Worm (Caenorhabditis elegans): ENCODE results near the gene K06H7.7.

The K06H7.7 gene

DNA sequence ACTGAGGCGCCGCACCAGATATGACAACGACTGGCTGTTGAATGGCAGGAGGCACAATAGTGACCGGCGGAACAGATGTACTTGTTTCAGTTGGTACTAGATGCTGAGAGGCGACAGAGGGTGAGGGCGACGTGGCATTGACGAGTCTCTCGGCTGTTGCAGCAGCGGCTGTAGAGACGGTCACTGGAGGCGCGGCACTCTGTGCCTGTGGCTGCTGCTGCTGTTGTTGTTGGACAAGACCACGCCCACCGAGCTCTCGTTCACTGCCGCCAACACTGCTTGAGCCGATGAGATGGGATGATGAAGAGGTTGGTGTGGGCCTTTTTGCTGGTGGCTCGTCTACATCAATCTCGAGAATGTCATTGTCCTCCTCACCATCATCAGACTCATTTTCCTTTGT lies 31.9 kb upstream of the K06H7.7 start:
- TF ChIP-seq klf-2 (GFP tag; conservative IDR thresholded peaks at IDR 0.05) (no peak), ref-1 (GFP tag; conservative IDR thresholded peaks at IDR 0.05) (no peak), ztf-23 (GFP tag; IDR thresholded peaks at IDR 0.05) (no peak), cog-1 (tag; optimal IDR thresholded peaks at IDR 0.05) (no peak), med-1 (GFP tag; optimal IDR thresholded peaks at IDR 0.05; ENCODE audit: insufficient read depth) (no peak), ztf-29 (GFP tag; IDR thresholded peaks at IDR 0.05) (no peak), tab-1 (GFP tag; IDR thresholded peaks at IDR 0.05) (no peak), flt-1 (GFP tag; IDR thresholded peaks at IDR 0.05) (no peak), T22C8.4 (GFP tag; IDR thresholded peaks at IDR 0.05) (no peak)

DNA sequence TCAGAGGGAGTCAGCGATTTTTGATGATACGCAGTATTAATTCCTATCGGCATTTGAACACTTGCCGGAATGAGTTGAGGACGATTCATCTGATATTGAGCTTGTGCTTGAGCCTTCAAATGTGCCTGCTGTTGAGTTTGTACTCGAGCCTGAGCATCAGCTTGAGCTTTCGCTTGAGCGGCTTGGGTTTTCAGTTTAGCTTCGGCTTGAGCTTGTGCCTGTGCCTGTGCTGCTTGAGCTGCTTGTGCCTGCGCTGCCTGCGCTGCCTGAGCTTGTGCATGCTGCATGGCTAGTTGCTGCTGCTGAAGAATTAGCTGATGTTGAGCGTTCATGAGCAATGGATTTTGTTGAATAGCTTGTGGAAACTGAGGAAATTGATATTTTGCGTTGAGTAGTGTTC lies 30.6 kb upstream of the K06H7.7 start:
- TF ChIP-seq T22C8.4 (GFP tag; IDR thresholded peaks at IDR 0.05) = no peak
- TF ChIP-seq ztf-29 (GFP tag; IDR thresholded peaks at IDR 0.05) = no peak
- no peak for TF ChIP-seq ztf-23 (GFP tag; IDR thresholded peaks at IDR 0.05)
- no peak for TF ChIP-seq klf-2 (GFP tag; conservative IDR thresholded peaks at IDR 0.05)
- no peak for TF ChIP-seq tab-1 (GFP tag; IDR thresholded peaks at IDR 0.05)
- no peak for TF ChIP-seq flt-1 (GFP tag; IDR thresholded peaks at IDR 0.05)
- TF ChIP-seq ref-1 (GFP tag; conservative IDR thresholded peaks at IDR 0.05) = no peak
- TF ChIP-seq med-1 (GFP tag; optimal IDR thresholded peaks at IDR 0.05; ENCODE audit: insufficient read depth) = no peak
- TF ChIP-seq cog-1 (tag; optimal IDR thresholded peaks at IDR 0.05) = no peak

DNA sequence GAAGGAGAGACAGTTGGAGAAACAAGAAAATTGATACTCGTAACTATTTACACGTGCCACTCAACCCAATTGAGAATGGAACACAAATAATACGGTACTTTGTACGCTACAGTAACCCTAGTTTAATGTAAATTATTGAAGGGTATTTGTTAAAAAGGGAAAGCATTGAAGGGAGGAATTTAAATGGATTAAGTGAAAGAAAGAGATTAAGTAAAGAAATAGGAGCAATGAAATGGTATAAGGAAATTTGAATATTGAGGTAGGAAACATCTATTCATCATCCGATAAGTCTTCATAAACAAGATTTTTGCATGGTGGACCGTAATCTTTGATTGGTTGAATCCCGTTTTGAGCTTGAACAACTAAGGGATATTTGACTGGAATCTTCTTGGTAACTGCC lies 26.1 kb upstream of the K06H7.7 start:
- TF ChIP-seq ztf-23 (GFP tag; IDR thresholded peaks at IDR 0.05) = no peak
- no peak for TF ChIP-seq med-1 (GFP tag; optimal IDR thresholded peaks at IDR 0.05; ENCODE audit: insufficient read depth)
- no peak for TF ChIP-seq ref-1 (GFP tag; conservative IDR thresholded peaks at IDR 0.05)
- no peak for TF ChIP-seq tab-1 (GFP tag; IDR thresholded peaks at IDR 0.05)
- TF ChIP-seq cog-1 (tag; optimal IDR thresholded peaks at IDR 0.05) = no peak
- no peak for TF ChIP-seq klf-2 (GFP tag; conservative IDR thresholded peaks at IDR 0.05)
- TF ChIP-seq ztf-29 (GFP tag; IDR thresholded peaks at IDR 0.05) = no peak
- TF ChIP-seq T22C8.4 (GFP tag; IDR thresholded peaks at IDR 0.05) = no peak
- TF ChIP-seq flt-1 (GFP tag; IDR thresholded peaks at IDR 0.05) = no peak

DNA sequence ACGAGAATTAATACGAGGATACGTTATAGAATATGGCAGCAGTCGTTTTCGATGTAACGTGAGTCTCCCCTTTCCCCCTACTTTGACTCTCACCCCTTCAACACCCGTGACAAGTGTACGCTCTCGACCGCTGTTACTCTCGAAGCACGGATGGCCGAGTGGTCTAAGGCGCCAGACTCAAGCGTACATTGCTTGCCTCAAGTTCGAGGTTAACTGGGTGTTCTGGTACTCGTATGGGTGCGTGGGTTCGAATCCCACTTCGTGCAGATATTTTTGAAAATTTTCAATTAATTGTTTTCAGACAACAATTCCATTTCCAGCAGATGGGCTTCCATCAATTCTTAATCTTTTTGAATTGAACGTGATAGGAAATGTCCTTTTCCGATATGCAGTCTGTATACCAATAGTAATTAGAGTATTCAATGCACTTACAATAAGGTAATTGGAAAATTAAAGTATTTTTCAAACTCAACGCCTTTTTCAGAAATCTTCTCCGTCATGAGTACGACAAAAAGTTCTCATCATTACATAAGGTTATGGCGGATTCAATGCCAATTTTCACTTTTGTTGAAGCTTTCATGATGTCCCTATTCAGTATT lies 24.3 kb upstream of the K06H7.7 start:
- TF ChIP-seq cog-1 (tag; optimal IDR thresholded peaks at IDR 0.05) = peak; percentile 86
- TF ChIP-seq T22C8.4 (GFP tag; IDR thresholded peaks at IDR 0.05) = peak; percentile 83
- TF ChIP-seq ztf-23 (GFP tag; IDR thresholded peaks at IDR 0.05) = peak; percentile 91
- peak; percentile 77 for TF ChIP-seq ztf-29 (GFP tag; IDR thresholded peaks at IDR 0.05)
- peak; percentile 94 for TF ChIP-seq flt-1 (GFP tag; IDR thresholded peaks at IDR 0.05)
- TF ChIP-seq med-1 (GFP tag; optimal IDR thresholded peaks at IDR 0.05; ENCODE audit: insufficient read depth) = peak; percentile 44
- peak; percentile 75; the same call in 1 of the 2 replicates for TF ChIP-seq klf-2 (GFP tag; conservative IDR thresholded peaks at IDR 0.05)
- TF ChIP-seq ref-1 (GFP tag; conservative IDR thresholded peaks at IDR 0.05) = peak; percentile 83
- TF ChIP-seq tab-1 (GFP tag; IDR thresholded peaks at IDR 0.05) = peak; percentile 89

DNA sequence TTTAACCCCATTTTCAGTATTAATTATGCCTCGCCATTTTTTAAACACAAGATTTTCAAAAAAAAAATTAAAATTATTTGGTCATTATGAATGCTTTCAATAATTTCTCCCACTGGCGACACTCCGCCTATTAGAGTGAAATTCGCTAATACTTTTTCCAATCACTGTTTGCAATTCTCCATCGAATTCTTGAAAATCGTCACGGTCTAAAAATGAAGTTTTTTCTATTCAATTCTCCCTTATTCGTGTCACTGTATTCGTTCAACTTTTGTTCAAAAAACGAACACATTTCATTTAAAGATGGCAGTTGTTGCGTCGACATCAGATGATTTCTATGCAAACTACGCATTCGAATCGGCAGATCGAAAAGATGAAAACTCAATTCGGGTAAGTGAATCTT lies 23.2 kb upstream of the K06H7.7 start, which contains the start of gene C14B9.3:
Gene C14B9.3 (plus strand): TSS at position 301 of the 400 bp plus-strand sequence.
- TF ChIP-seq klf-2 (GFP tag; conservative IDR thresholded peaks at IDR 0.05) (no peak), flt-1 (GFP tag; IDR thresholded peaks at IDR 0.05) (no peak), ztf-29 (GFP tag; IDR thresholded peaks at IDR 0.05) (no peak), ref-1 (GFP tag; conservative IDR thresholded peaks at IDR 0.05) (no peak), ztf-23 (GFP tag; IDR thresholded peaks at IDR 0.05) (no peak), cog-1 (tag; optimal IDR thresholded peaks at IDR 0.05) (no peak), tab-1 (GFP tag; IDR thresholded peaks at IDR 0.05) (no peak), med-1 (GFP tag; optimal IDR thresholded peaks at IDR 0.05; ENCODE audit: insufficient read depth) (no peak), T22C8.4 (GFP tag; IDR thresholded peaks at IDR 0.05) (no peak)

DNA sequence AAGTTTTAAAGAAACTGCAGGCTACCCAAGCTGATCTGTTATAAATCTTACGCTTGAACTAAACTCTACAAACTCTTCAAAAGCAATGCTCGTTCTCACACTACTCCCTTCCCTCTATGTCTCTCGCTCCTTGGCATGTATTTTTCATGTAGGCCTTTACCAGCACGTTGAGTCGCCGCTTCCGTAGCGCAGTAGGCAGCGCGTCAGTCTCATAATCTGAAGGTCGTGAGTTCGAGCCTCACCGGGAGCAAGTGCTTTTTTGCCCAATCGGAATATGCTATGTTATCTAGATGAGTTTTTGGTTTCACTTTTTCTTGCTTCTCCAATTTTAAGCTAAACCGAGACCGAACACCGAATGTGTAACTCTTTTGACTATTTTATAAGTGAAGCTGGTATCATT lies 21.2 kb upstream of the K06H7.7 start:
- TF ChIP-seq tab-1 (GFP tag; IDR thresholded peaks at IDR 0.05) = peak; percentile 89
- TF ChIP-seq klf-2 (GFP tag; conservative IDR thresholded peaks at IDR 0.05) = peak; percentile 78
- TF ChIP-seq flt-1 (GFP tag; IDR thresholded peaks at IDR 0.05) = peak; percentile 92
- peak; percentile 89 for TF ChIP-seq ztf-23 (GFP tag; IDR thresholded peaks at IDR 0.05)
- TF ChIP-seq ref-1 (GFP tag; conservative IDR thresholded peaks at IDR 0.05) = peak; percentile 73
- TF ChIP-seq ztf-29 (GFP tag; IDR thresholded peaks at IDR 0.05) = peak; percentile 86
- TF ChIP-seq med-1 (GFP tag; optimal IDR thresholded peaks at IDR 0.05; ENCODE audit: insufficient read depth) = peak; percentile 37
- TF ChIP-seq cog-1 (tag; optimal IDR thresholded peaks at IDR 0.05) = peak; percentile 45
- peak; percentile 83 for TF ChIP-seq T22C8.4 (GFP tag; IDR thresholded peaks at IDR 0.05)

DNA sequence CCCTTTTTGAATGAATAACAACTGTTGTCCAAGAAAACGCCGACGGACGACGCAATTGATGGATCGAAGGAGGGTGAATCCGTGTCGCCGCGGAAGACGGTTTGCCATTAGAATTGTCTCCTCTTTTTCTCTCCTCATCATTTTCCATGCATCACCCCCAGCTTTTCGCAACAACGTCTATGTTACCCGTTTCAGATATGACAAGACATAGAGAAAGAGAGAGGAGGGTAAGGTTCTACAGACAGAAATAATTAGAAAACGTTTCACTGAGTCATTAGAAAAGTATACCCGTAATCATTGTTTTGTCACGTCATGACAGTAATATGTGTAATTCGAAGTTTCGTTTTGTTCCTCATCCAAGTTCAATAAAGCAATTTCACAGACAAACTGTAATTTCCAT lies 20.5 kb upstream of the K06H7.7 start:
- TF ChIP-seq klf-2 (GFP tag; conservative IDR thresholded peaks at IDR 0.05) (no peak), flt-1 (GFP tag; IDR thresholded peaks at IDR 0.05) (no peak), ref-1 (GFP tag; conservative IDR thresholded peaks at IDR 0.05) (no peak), T22C8.4 (GFP tag; IDR thresholded peaks at IDR 0.05) (no peak), ztf-29 (GFP tag; IDR thresholded peaks at IDR 0.05) (no peak), ztf-23 (GFP tag; IDR thresholded peaks at IDR 0.05) (no peak), tab-1 (GFP tag; IDR thresholded peaks at IDR 0.05) (no peak), cog-1 (tag; optimal IDR thresholded peaks at IDR 0.05) (no peak), med-1 (GFP tag; optimal IDR thresholded peaks at IDR 0.05; ENCODE audit: insufficient read depth) (no peak)

DNA sequence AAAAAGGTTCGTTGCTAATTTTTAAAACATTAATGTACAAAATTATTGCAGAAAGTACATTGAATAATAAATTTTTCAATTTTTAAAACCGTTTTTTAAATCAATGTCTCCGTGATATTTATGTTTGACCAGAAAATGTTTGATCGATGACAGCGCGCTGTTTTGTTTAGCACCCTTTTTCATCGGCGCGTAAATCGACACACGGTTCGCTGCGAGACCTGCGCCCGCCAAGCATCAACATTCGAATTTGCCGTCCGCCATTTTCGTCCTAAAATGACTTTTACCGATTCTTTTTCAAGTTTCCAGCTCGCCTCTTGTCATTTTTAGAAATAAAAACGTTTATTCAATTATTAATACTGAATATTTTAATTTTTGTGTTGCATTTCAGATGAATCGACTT lies 15.7 kb upstream of the K06H7.7 start, which contains the start of gene plk-1:
Gene plk-1 (plus strand): TSS at position 389 of the 400 bp plus-strand sequence.
- no peak for TF ChIP-seq ztf-29 (GFP tag; IDR thresholded peaks at IDR 0.05)

DNA sequence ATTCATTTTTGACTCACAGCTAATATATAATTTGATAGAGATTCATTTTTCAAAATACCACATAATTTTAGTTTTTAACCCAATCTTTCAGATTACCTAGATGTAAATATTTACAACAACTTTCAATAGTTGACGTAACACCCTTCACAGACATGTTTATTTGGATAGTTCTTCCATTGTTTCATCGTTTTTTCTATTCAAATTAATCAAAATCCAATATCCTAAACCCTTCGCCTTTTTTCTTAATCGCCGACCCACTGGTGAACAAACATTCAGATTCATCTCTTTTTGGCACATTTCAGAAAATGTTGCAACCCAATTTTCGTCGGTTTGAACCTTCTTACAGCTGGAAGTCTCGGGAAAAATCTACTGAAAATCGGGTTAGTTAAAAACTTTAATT lies 13.7 kb upstream of the K06H7.7 start, which contains the start of gene K06H7.1:
Gene K06H7.1 (plus strand): TSS at position 301 of the 400 bp plus-strand sequence.
- TF ChIP-seq ref-1 (GFP tag; conservative IDR thresholded peaks at IDR 0.05) (no peak), ztf-29 (GFP tag; IDR thresholded peaks at IDR 0.05) (no peak), T22C8.4 (GFP tag; IDR thresholded peaks at IDR 0.05) (no peak), klf-2 (GFP tag; conservative IDR thresholded peaks at IDR 0.05) (no peak), ztf-23 (GFP tag; IDR thresholded peaks at IDR 0.05) (no peak), tab-1 (GFP tag; IDR thresholded peaks at IDR 0.05) (no peak), cog-1 (tag; optimal IDR thresholded peaks at IDR 0.05) (no peak), med-1 (GFP tag; optimal IDR thresholded peaks at IDR 0.05; ENCODE audit: insufficient read depth) (no peak), flt-1 (GFP tag; IDR thresholded peaks at IDR 0.05) (no peak)

Measured in whole organism, midembryonic.